ENCODE assay signal across 4 fruit fly cellular contexts in genomic region chr3R:24220845-24221244, dm6.
TF ChIP-seq lines count a peak whose summit lies in the region.

TSS of gene cav (plus strand) at chr3R:24221103.

- no peak for TF ChIP-seq CTCF in whole organism, embryonic (GFP tag; optimal IDR thresholded peaks at IDR 0.05; lab: Kevin White, UChicago)

TF ChIP-seq in Kc167, 6 proteins besides CTCF, POLR2A, EP300 and RAD21:
- TF ChIP-seq ttk (optimal IDR thresholded peaks at IDR 0.05; lab: Kevin White, UChicago): no peak
- TF ChIP-seq psq (optimal IDR thresholded peaks at IDR 0.05; lab: Kevin White, UChicago): peak; percentile 3
- TF ChIP-seq insv (optimal IDR thresholded peaks at IDR 0.05; lab: Kevin White, UChicago): no peak

TF ChIP-seq in whole organism, adult, 20 proteins besides CTCF, POLR2A, EP300 and RAD21:
- peak; percentile 41 for TF ChIP-seq ovo (GFP tag; optimal IDR thresholded peaks at IDR 0.05; lab: Kevin White, UChicago)
- TF ChIP-seq CG33017 (tag; optimal IDR thresholded peaks at IDR 0.05; lab: Kevin White, UChicago): no peak

TF ChIP-seq in whole organism, embryonic, 481 proteins besides CTCF, POLR2A, EP300 and RAD21:
- no peak for TF ChIP-seq dm (GFP tag; optimal IDR thresholded peaks at IDR 0.05; lab: Kevin White, UChicago)
- peak; percentile 78 for TF ChIP-seq CG15479 (GFP tag; optimal IDR thresholded peaks at IDR 0.05; lab: Kevin White, UChicago)
- TF ChIP-seq bsh (GFP tag; optimal IDR thresholded peaks at IDR 0.05; lab: Kevin White, UChicago): no peak
- TF ChIP-seq CG2199 (GFP tag; IDR thresholded peaks at IDR 0.05; lab: Robert Waterston, UW): 0 out of 3 replicates have a peak, but pooled peaks have one; percentile 20
- TF ChIP-seq cg (GFP tag; optimal IDR thresholded peaks at IDR 0.05; lab: Kevin White, UChicago): peak; percentile 45
- no peak for TF ChIP-seq Dll (GFP tag; IDR thresholded peaks at IDR 0.05; lab: Robert Waterston, UW; ENCODE audit: partially characterized antibody)
- no peak for TF ChIP-seq az2 (GFP tag; optimal IDR thresholded peaks at IDR 0.05; lab: Kevin White, UChicago)
- no peak for TF ChIP-seq trh (GFP tag; optimal IDR thresholded peaks at IDR 0.05; lab: Kevin White, UChicago)
- TF ChIP-seq CG17385 (GFP tag; optimal IDR thresholded peaks at IDR 0.05; lab: Kevin White, UChicago): peak; percentile 80
- TF ChIP-seq Rx (GFP tag; IDR thresholded peaks at IDR 0.05; lab: Robert Waterston, UW): no peak
- no peak for TF ChIP-seq tll (GFP tag; optimal IDR thresholded peaks at IDR 0.05; lab: Kevin White, UChicago)
- TF ChIP-seq Kr (GFP tag; optimal IDR thresholded peaks at IDR 0.05; lab: Kevin White, UChicago): no peak
- TF ChIP-seq CG2889 (GFP tag; IDR thresholded peaks at IDR 0.05; lab: Robert Waterston, UW): no peak
- TF ChIP-seq gcm (GFP tag; optimal IDR thresholded peaks at IDR 0.05; lab: Kevin White, UChicago): no peak
- no peak for TF ChIP-seq h (optimal IDR thresholded peaks at IDR 0.05; lab: Kevin White, UChicago)
- TF ChIP-seq GATAe (GFP tag; conservative IDR thresholded peaks at IDR 0.05; lab: Robert Waterston, UW): no peak
- no peak for TF ChIP-seq CG31441 (GFP tag; IDR thresholded peaks at IDR 0.05; lab: Robert Waterston, UW)
- no peak for TF ChIP-seq CG3163 (GFP tag; optimal IDR thresholded peaks at IDR 0.05; lab: Kevin White, UChicago)
- TF ChIP-seq MESR4 (GFP tag; optimal IDR thresholded peaks at IDR 0.05; lab: Kevin White, UChicago): no peak
- TF ChIP-seq Hr39 (optimal IDR thresholded peaks at IDR 0.05; lab: Kevin White, UChicago): no peak
- no peak for TF ChIP-seq crol (GFP tag; IDR thresholded peaks at IDR 0.05; lab: Robert Waterston, UW)
- 0 out of 3 replicates have a peak, but pooled peaks have one; percentile 38 for TF ChIP-seq sr (GFP tag; IDR thresholded peaks at IDR 0.05; lab: Robert Waterston, UW)
- peak; percentile 1 for TF ChIP-seq Sin3A (optimal IDR thresholded peaks at IDR 0.05; lab: Kevin White, UChicago)
- TF ChIP-seq Hr51 (GFP tag; optimal IDR thresholded peaks at IDR 0.05; lab: Kevin White, UChicago): no peak

TF ChIP-seq in whole organism, wandering third instar larva, 38 proteins besides CTCF, POLR2A, EP300 and RAD21:
- TF ChIP-seq Dif (GFP tag; optimal IDR thresholded peaks at IDR 0.05; lab: Kevin White, UChicago; ENCODE audit: partially characterized antibody): peak; percentile 20
- TF ChIP-seq HLH106 (tag; optimal IDR thresholded peaks at IDR 0.05; lab: Kevin White, UChicago): no peak
